Worm (Caenorhabditis elegans): ENCODE data around the gene F36D4.4.
A peak's percentile ranks its signal among the peaks of the same experiment; 100 is the strongest.
"Not testable (repeated sequence)": the region's sequence is repeated elsewhere in the genome, so short reads cannot be mapped to it uniquely, and the experiment has no call there.

Gene F36D4.4

DNA sequence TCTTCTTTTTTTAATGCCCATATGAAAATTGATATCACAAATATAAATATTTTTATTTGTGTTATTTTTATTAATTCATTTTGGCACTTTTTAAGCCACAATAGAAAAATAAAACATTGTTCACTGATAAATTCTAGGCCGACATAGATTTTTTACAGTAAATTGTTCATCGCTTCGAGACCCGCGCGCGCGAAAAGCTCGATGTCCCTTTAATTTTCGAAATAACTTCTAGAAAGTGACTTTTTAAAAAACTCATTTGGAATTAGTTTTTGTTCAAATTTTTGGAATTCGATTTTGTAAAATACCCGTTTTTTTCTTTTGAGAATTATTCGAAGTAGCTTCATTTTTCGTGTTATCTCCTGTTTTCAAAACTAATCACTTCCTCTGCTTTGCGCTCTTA is 30.1 kb downstream of the F36D4.4 start (continued):
- TF ChIP-seq alr-1 (tag; optimal IDR thresholded peaks at IDR 0.05; ENCODE audit: borderline replicate concordance): no peak
- no peak for TF ChIP-seq sptf-1 (tag; optimal IDR thresholded peaks at IDR 0.05)

- TF ChIP-seq dpl-1 (GFP tag; optimal IDR thresholded peaks at IDR 0.05) (peak in 2 of 3 experiments; percentile 4 to 15), efl-1 (optimal IDR thresholded peaks at IDR 0.05) (peak in 1 of 2 experiments; percentile 19), efl-1 (GFP tag; optimal IDR thresholded peaks at IDR 0.05 in 1 of 2) (peak in 1 of 2 experiments; percentile 67), lin-35 (GFP tag; optimal IDR thresholded peaks at IDR 0.05) (peak in 1 of 2 experiments; percentile 7), irx-1 (tag; optimal IDR thresholded peaks at IDR 0.05) (no peak)
These were observed 31.7 kb downstream of the F36D4.4 start for ce11 chrV:9382538-9383328.

DNA sequence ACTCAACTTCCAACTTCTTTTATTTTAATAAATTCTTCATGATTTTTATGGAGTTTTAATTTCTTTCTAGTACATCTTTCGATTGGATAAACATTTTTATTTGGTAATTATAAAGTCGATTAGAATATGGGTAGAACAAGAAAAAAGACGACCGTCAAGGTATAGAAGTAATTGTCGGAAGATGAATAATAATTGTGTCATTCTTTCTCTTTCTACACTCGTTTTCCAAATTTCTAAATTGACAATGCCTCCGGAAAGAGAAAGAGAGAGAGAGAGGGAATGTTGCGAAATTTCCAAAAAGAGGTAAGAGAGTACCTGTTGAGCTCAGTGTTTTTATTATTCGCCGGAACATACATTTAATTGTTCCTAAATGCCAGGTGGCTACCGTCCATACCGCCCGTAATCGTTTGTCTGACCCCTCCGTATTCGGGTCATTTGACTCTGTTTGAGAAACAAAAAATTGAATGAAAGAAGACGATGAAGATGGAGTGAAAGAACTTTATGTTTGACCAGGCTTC is 32.5 kb downstream of the F36D4.4 start, which contains the start of gene E02C12.12:
Gene E02C12.12, minus strand, starts transcription at position 468 of the 518 bp plus-strand sequence.
- no peak for TF ChIP-seq C34B4.2 (tag; optimal IDR thresholded peaks at IDR 0.05)
- no peak for TF ChIP-seq jun-1 (tag; optimal IDR thresholded peaks at IDR 0.05)
- no peak for TF ChIP-seq sptf-1 (tag; optimal IDR thresholded peaks at IDR 0.05)
- TF ChIP-seq blmp-1 (tag; optimal IDR thresholded peaks at IDR 0.05): peak; percentile 20
- peak; percentile 51 for TF ChIP-seq nhr-85 (tag)
- TF ChIP-seq nhr-11 (tag; optimal IDR thresholded peaks at IDR 0.05): no peak
- TF ChIP-seq swsn-7 (tag; optimal IDR thresholded peaks at IDR 0.05): no peak
- no peak for TF ChIP-seq F16B12.6 (tag; optimal IDR thresholded peaks at IDR 0.05)
- no peak for TF ChIP-seq grh-1 (GFP tag; IDR thresholded peaks at IDR 0.05)
- TF ChIP-seq vab-15 (tag; optimal IDR thresholded peaks at IDR 0.05): no peak
- no peak for TF ChIP-seq ztf-11 (tag; optimal IDR thresholded peaks at IDR 0.05)
- no peak for TF ChIP-seq mep-1 (tag; optimal IDR thresholded peaks at IDR 0.05)
- no peak for TF ChIP-seq fkh-4 (tag; optimal IDR thresholded peaks at IDR 0.05; ENCODE audit: borderline replicate concordance)
- no peak for TF ChIP-seq lin-13 (GFP tag; optimal IDR thresholded peaks at IDR 0.05)
- no peak for TF ChIP-seq alr-1 (tag; optimal IDR thresholded peaks at IDR 0.05; ENCODE audit: borderline replicate concordance)
- TF ChIP-seq nhr-20 (tag; optimal IDR thresholded peaks at IDR 0.05): no peak
- no peak for TF ChIP-seq unc-30 (tag; optimal IDR thresholded peaks at IDR 0.05)

DNA sequence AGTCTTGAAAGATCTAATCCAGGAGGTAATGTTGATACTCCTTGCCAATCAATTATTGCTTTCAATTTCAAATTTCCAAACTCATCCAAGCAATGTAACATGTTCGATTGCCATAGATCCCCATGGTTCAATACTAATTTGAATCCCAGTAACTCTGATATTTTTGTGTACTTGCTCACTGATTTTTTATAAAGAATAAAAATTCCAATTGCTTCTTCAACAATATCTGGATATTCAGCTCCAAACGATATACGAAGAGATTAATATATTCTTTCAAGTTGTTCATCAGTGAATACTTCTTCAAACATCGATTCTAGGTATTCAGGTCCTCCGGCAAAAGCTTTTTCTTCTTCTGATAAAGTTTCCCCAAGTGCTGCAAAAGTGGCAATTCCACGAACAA is 34.6 kb downstream of the F36D4.4 start, which contains the start of gene E02C12.11:
Gene E02C12.11, minus strand, starts transcription at position 101 of the 400 bp plus-strand sequence.
- TF ChIP-seq jun-1 (tag; optimal IDR thresholded peaks at IDR 0.05); isw-1 (GFP tag; IDR thresholded peaks at IDR 0.05); skn-1 (tag; optimal IDR thresholded peaks at IDR 0.05): not testable (repeated sequence)

- TF ChIP-seq nhr-237 (tag; optimal IDR thresholded peaks at IDR 0.05): no peak
- TF ChIP-seq efl-1 (optimal IDR thresholded peaks at IDR 0.05): no peak
- peak in 1 of 2 experiments; percentile 89 for TF ChIP-seq efl-1 (GFP tag; optimal IDR thresholded peaks at IDR 0.05 in 1 of 2)
These were observed 36.1 kb downstream of the F36D4.4 start, which contains the start of gene E02C12.10 for ce11 chrV:9378335-9378734. Gene E02C12.10, minus strand, starts transcription at chrV:9378409.

DNA sequence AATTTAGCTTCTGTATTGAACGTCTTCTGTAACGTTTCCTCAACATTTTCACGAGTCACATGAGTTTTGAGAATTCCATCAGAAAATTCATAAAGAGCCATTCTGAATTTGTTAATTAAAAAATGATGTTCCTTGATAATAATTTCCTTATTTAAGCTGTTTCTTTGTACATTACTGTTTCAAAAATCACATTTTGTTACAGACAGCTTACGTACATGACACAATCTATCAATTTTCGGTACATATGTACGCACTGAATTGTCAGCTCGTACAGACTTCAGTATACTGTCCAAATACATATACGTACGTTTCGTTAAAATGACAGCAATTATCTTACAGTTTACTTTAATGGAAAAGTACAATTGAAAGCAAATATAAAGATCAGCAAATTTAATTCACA is 38.0 kb downstream of the F36D4.4 start, which contains the start of gene E02C12.19:
Gene E02C12.19, minus strand, starts transcription at position 101 of the 400 bp plus-strand sequence.
- TF ChIP-seq unc-86 (tag; optimal IDR thresholded peaks at IDR 0.05) (no peak), efl-1 (optimal IDR thresholded peaks at IDR 0.05) (no peak), efl-1 (GFP tag; optimal IDR thresholded peaks at IDR 0.05 in 1 of 2) (peak in 1 of 2 experiments; percentile 2), nhr-85 (tag) (peak; percentile 41)

- TF ChIP-seq nhr-28 (tag; optimal IDR thresholded peaks at IDR 0.05) (no peak), lin-15B (tag; optimal IDR thresholded peaks at IDR 0.05) (no peak), C16A3.4 (tag; optimal IDR thresholded peaks at IDR 0.05) (no peak), efl-1 (optimal IDR thresholded peaks at IDR 0.05) (no peak), efl-1 (GFP tag; optimal IDR thresholded peaks at IDR 0.05 in 1 of 2) (no peak), lin-14 (GFP tag; optimal IDR thresholded peaks at IDR 0.05) (no peak), ceh-8 (GFP tag; optimal IDR thresholded peaks at IDR 0.05) (no peak), fkh-10 (GFP tag; optimal IDR thresholded peaks at IDR 0.05) (no peak), nhr-90 (tag; optimal IDR thresholded peaks at IDR 0.05; ENCODE audit: poor library complexity) (no peak), sptf-1 (tag; optimal IDR thresholded peaks at IDR 0.05) (no peak), pax-3 (tag; optimal IDR thresholded peaks at IDR 0.05) (no peak), nhr-47 (tag; optimal IDR thresholded peaks at IDR 0.05) (no peak)
These were observed 39.0 kb downstream of the F36D4.4 start, which contains the start of gene E02C12.9 for ce11 chrV:9375378-9375777. Gene E02C12.9, minus strand, starts transcription at chrV:9375478.

All from whole organism, L1 larva.